Comparison of ENCODE assay signal across 3 fruit fly cellular contexts in genomic region chr3R:18999906-19000451, dm6.
TF ChIP-seq lines count a peak whose summit lies in the region.

No protein-coding gene starts in this region.

- no peak for TF ChIP-seq CTCF in whole organism, embryonic (GFP tag; optimal IDR thresholded peaks at IDR 0.05; lab: Kevin White, UChicago)

TF ChIP-seq in whole organism, embryonic, 481 proteins besides CTCF, POLR2A, EP300 and RAD21 (continues in another document):
- TF ChIP-seq BEAF-32 (GFP tag; optimal IDR thresholded peaks at IDR 0.05; lab: Kevin White, UChicago), result no peak
- TF ChIP-seq Sin3A (optimal IDR thresholded peaks at IDR 0.05; lab: Kevin White, UChicago), result no peak
- no peak for TF ChIP-seq CG11560 (tag; IDR thresholded peaks at IDR 0.05; lab: Robert Waterston, UW)
- no peak for TF ChIP-seq Sry-δ (GFP tag; optimal IDR thresholded peaks at IDR 0.05; lab: Kevin White, UChicago)
- no peak for TF ChIP-seq sisA (GFP tag; IDR thresholded peaks at IDR 0.05; lab: Robert Waterston, UW)
- TF ChIP-seq run (tag; optimal IDR thresholded peaks at IDR 0.05; lab: Kevin White, UChicago), result no peak
- TF ChIP-seq CG12104 (GFP tag; optimal IDR thresholded peaks at IDR 0.05; lab: Kevin White, UChicago), result no peak
- TF ChIP-seq Atf-2 (GFP tag; optimal IDR thresholded peaks at IDR 0.05; lab: Kevin White, UChicago), result no peak
- TF ChIP-seq CG3847 (GFP tag; IDR thresholded peaks at IDR 0.05; lab: Robert Waterston, UW), result no peak
- TF ChIP-seq HmgD (GFP tag; optimal IDR thresholded peaks at IDR 0.05; lab: Kevin White, UChicago), result no peak
- TF ChIP-seq wek (GFP tag; optimal IDR thresholded peaks at IDR 0.05; lab: Kevin White, UChicago), result peak; percentile 34
- TF ChIP-seq NC2α (GFP tag; optimal IDR thresholded peaks at IDR 0.05; lab: Kevin White, UChicago), result no peak
- no peak for TF ChIP-seq psq (GFP tag; optimal IDR thresholded peaks at IDR 0.05; lab: Kevin White, UChicago)
- TF ChIP-seq CG10979 (tag; optimal IDR thresholded peaks at IDR 0.05; lab: Kevin White, UChicago), result no peak
- TF ChIP-seq CG17829 (tag; optimal IDR thresholded peaks at IDR 0.05; lab: Kevin White, UChicago), result no peak
- TF ChIP-seq CG12769 (tag; optimal IDR thresholded peaks at IDR 0.05; lab: Kevin White, UChicago), result no peak
- TF ChIP-seq Jarid2 (GFP tag; optimal IDR thresholded peaks at IDR 0.05; lab: Kevin White, UChicago), result no peak
- no peak for TF ChIP-seq Scr (GFP tag; IDR thresholded peaks at IDR 0.05; lab: Robert Waterston, UW; ENCODE audit: partially characterized antibody)
- TF ChIP-seq gce (GFP tag; IDR thresholded peaks at IDR 0.05; lab: Robert Waterston, UW), result no peak
- no peak for TF ChIP-seq hbn (GFP tag; IDR thresholded peaks at IDR 0.05; lab: Robert Waterston, UW; ENCODE audit: partially characterized antibody)
- peak; percentile 18 for TF ChIP-seq CG15696 (tag; optimal IDR thresholded peaks at IDR 0.05; lab: Kevin White, UChicago)
- peak; percentile 25 for TF ChIP-seq kni (GFP tag; optimal IDR thresholded peaks at IDR 0.05; lab: Kevin White, UChicago)
- no peak for TF ChIP-seq Sox102F (GFP tag; optimal IDR thresholded peaks at IDR 0.05; lab: Kevin White, UChicago)
- no peak for TF ChIP-seq H15 (GFP tag; IDR thresholded peaks at IDR 0.05; lab: Robert Waterston, UW)
- TF ChIP-seq CG13775 (GFP tag; optimal IDR thresholded peaks at IDR 0.05; lab: Kevin White, UChicago), result no peak
- TF ChIP-seq CG12659 (GFP tag; optimal IDR thresholded peaks at IDR 0.05; lab: Kevin White, UChicago), result no peak
- no peak for TF ChIP-seq CG14441 (GFP tag; IDR thresholded peaks at IDR 0.05; lab: Robert Waterston, UW)
- TF ChIP-seq CG8944 (GFP tag; optimal IDR thresholded peaks at IDR 0.05; lab: Kevin White, UChicago), result no peak
- peak; percentile 57 for TF ChIP-seq twi (tag; optimal IDR thresholded peaks at IDR 0.05; lab: Kevin White, UChicago)
- TF ChIP-seq sim (GFP tag; IDR thresholded peaks at IDR 0.05; lab: Robert Waterston, UW), result no peak
- TF ChIP-seq CG14710 (tag; optimal IDR thresholded peaks at IDR 0.05; lab: Kevin White, UChicago), result peak; percentile 4
- no peak for TF ChIP-seq CG42726 (GFP tag; IDR thresholded peaks at IDR 0.05; lab: Robert Waterston, UW; ENCODE audit: partially characterized antibody)

TF ChIP-seq in whole organism, prepupa, 60 proteins besides CTCF, POLR2A, EP300 and RAD21 (continues in another document):
- TF ChIP-seq CG11902 (GFP tag; optimal IDR thresholded peaks at IDR 0.05; lab: Kevin White, UChicago), result no peak
- no peak for TF ChIP-seq Ets96B (tag; optimal IDR thresholded peaks at IDR 0.05; lab: Kevin White, UChicago)
- TF ChIP-seq CG3919 (GFP tag; optimal IDR thresholded peaks at IDR 0.05; lab: Kevin White, UChicago), result no peak
- TF ChIP-seq Smox (GFP tag; optimal IDR thresholded peaks at IDR 0.05; lab: Kevin White, UChicago), result no peak
- TF ChIP-seq Eip78C (GFP tag; lab: Kevin White, UChicago), result peak; percentile 71
- TF ChIP-seq CG8119 (GFP tag; IDR thresholded peaks at IDR 0.05; lab: Robert Waterston, UW), result no peak
- no peak for TF ChIP-seq Eip75B (GFP tag; optimal IDR thresholded peaks at IDR 0.05; lab: Kevin White, UChicago)
- TF ChIP-seq Hr39 (GFP tag; optimal IDR thresholded peaks at IDR 0.05; lab: Kevin White, UChicago), result no peak
- peak; percentile 30 for TF ChIP-seq CG9139 (GFP tag; optimal IDR thresholded peaks at IDR 0.05; lab: Kevin White, UChicago)
- no peak for TF ChIP-seq CG34406 (GFP tag; optimal IDR thresholded peaks at IDR 0.05; lab: Kevin White, UChicago)
- no peak for TF ChIP-seq CG3032 (tag; optimal IDR thresholded peaks at IDR 0.05; lab: Kevin White, UChicago)
- no peak for TF ChIP-seq CG10631 (GFP tag; optimal IDR thresholded peaks at IDR 0.05; lab: Kevin White, UChicago)
- no peak for TF ChIP-seq CG6808 (GFP tag; optimal IDR thresholded peaks at IDR 0.05; lab: Kevin White, UChicago)
- no peak for TF ChIP-seq spab (GFP tag; optimal IDR thresholded peaks at IDR 0.05; lab: Kevin White, UChicago)
- peak; percentile 69 for TF ChIP-seq fkh (GFP tag; optimal IDR thresholded peaks at IDR 0.05; lab: Kevin White, UChicago)
- TF ChIP-seq Sox15 (GFP tag; optimal IDR thresholded peaks at IDR 0.05; lab: Kevin White, UChicago), result no peak
- TF ChIP-seq pdm3 (GFP tag; optimal IDR thresholded peaks at IDR 0.05; lab: Kevin White, UChicago), result no peak
- no peak for TF ChIP-seq dac (GFP tag; optimal IDR thresholded peaks at IDR 0.05; lab: Kevin White, UChicago)
- no peak for TF ChIP-seq achi (GFP tag; optimal IDR thresholded peaks at IDR 0.05; lab: Kevin White, UChicago)
- TF ChIP-seq lz (GFP tag; optimal IDR thresholded peaks at IDR 0.05; lab: Kevin White, UChicago), result no peak
- no peak for TF ChIP-seq CG6854 (GFP tag; optimal IDR thresholded peaks at IDR 0.05; lab: Kevin White, UChicago)
- TF ChIP-seq Eip93F (GFP tag; optimal IDR thresholded peaks at IDR 0.05; lab: Kevin White, UChicago), result no peak
- TF ChIP-seq CG15336 (GFP tag; IDR thresholded peaks at IDR 0.05; lab: Robert Waterston, UW), result no peak
- no peak for TF ChIP-seq CG16779 (tag; optimal IDR thresholded peaks at IDR 0.05; lab: Kevin White, UChicago)
- TF ChIP-seq CG6276 (GFP tag; optimal IDR thresholded peaks at IDR 0.05; lab: Kevin White, UChicago), result no peak
- no peak for TF ChIP-seq dsx (GFP tag; optimal IDR thresholded peaks at IDR 0.05; lab: Kevin White, UChicago; ENCODE audit: poor library complexity, severe bottlenecking)
- TF ChIP-seq Gug (GFP tag; IDR thresholded peaks at IDR 0.05; lab: Robert Waterston, UW), result no peak
- TF ChIP-seq cyc (GFP tag; optimal IDR thresholded peaks at IDR 0.05; lab: Kevin White, UChicago), result no peak
- peak in 1 of 2 experiments; percentile 43 for TF ChIP-seq ss (GFP tag; optimal IDR thresholded peaks at IDR 0.05; lab: Kevin White, UChicago)
- no peak for TF ChIP-seq salr (GFP tag; optimal IDR thresholded peaks at IDR 0.05; lab: Kevin White, UChicago)
- no peak for TF ChIP-seq CG8632 (GFP tag; optimal IDR thresholded peaks at IDR 0.05; lab: Kevin White, UChicago)
- TF ChIP-seq CG10669 (GFP tag; optimal IDR thresholded peaks at IDR 0.05; lab: Kevin White, UChicago), result no peak
- no peak for TF ChIP-seq fd59A (GFP tag; optimal IDR thresholded peaks at IDR 0.05; lab: Kevin White, UChicago)
- TF ChIP-seq Blimp-1 (GFP tag; optimal IDR thresholded peaks at IDR 0.05; lab: Kevin White, UChicago), result no peak
- TF ChIP-seq CG6792 (GFP tag; optimal IDR thresholded peaks at IDR 0.05; lab: Kevin White, UChicago), result no peak

TF ChIP-seq in whole organism, pupa, 21 proteins besides CTCF, POLR2A, EP300 and RAD21:
- TF ChIP-seq CG10348 (GFP tag; IDR thresholded peaks at IDR 0.05; lab: Robert Waterston, UW) (0 out of 2 replicates have a peak, but pooled peaks have one; percentile 12), CG15710 (tag; optimal IDR thresholded peaks at IDR 0.05; lab: Kevin White, UChicago) (no peak), fd96Ca (GFP tag; IDR thresholded peaks at IDR 0.05; lab: Robert Waterston, UW) (no peak), rn (GFP tag; IDR thresholded peaks at IDR 0.05; lab: Robert Waterston, UW) (no peak), Pif1B (GFP tag; optimal IDR thresholded peaks at IDR 0.05; lab: Kevin White, UChicago) (no peak), D1 (tag; optimal IDR thresholded peaks at IDR 0.05; lab: Kevin White, UChicago) (no peak), CG17806 (tag; optimal IDR thresholded peaks at IDR 0.05; lab: Kevin White, UChicago) (no peak), CG32121 (GFP tag; IDR thresholded peaks at IDR 0.05; lab: Robert Waterston, UW) (no peak), CG14655 (GFP tag; optimal IDR thresholded peaks at IDR 0.05; lab: Kevin White, UChicago) (no peak), Pif1A (GFP tag; optimal IDR thresholded peaks at IDR 0.05; lab: Kevin White, UChicago) (peak; percentile 5), CG12605 (GFP tag; IDR thresholded peaks at IDR 0.05; lab: Robert Waterston, UW) (no peak), CG9948 (tag; optimal IDR thresholded peaks at IDR 0.05; lab: Kevin White, UChicago) (no peak), CG4496 (GFP tag; IDR thresholded peaks at IDR 0.05; lab: Robert Waterston, UW) (no peak), gl (tag; optimal IDR thresholded peaks at IDR 0.05; lab: Kevin White, UChicago) (peak; percentile 70), Ets98B (GFP tag; IDR thresholded peaks at IDR 0.05; lab: Robert Waterston, UW) (no peak), CG8159 (tag; optimal IDR thresholded peaks at IDR 0.05; lab: Kevin White, UChicago) (no peak), CG8301 (tag; optimal IDR thresholded peaks at IDR 0.05; lab: Kevin White, UChicago) (no peak), CG13204 (GFP tag; optimal IDR thresholded peaks at IDR 0.05; lab: Kevin White, UChicago) (peak; percentile 14)
